Worm (Caenorhabditis elegans) whole organism, early embryonic: ENCODE data around the gene col-78.

Experiments used
- aly-1 ChIP-seq: sonication (generic microtip); optimal IDR thresholded peaks from 2 replicates; lab custom pipeline; 2016; ENCODE audit warnings: missing genetic modification characterization, missing compliant biosample characterization
- ama-1 ChIP-seq: fragments of 150-350 bp; optimal IDR thresholded peaks from 2 replicates; lab custom pipeline; 2014
- ceh-13 ChIP-seq: fragments of 200-800 bp; sonication (Bioruptor generic); optimal IDR thresholded peaks from 2 replicates; lab custom pipeline; 2018; ENCODE audit warnings: mild to moderate bottlenecking, missing genetic modification characterization, missing compliant biosample characterization
- ets-7 ChIP-seq: sonication (generic microtip); optimal IDR thresholded peaks from 2 replicates; lab custom pipeline; 2016; ENCODE audit warnings: missing genotype, missing genetic modification characterization, missing compliant biosample characterization
- flt-1 ChIP-seq: fragments of 200-800 bp; sonication (Bioruptor generic); IDR thresholded peaks from 2 replicates; pipeline ENCODE4 v1.3.6; 2022; ENCODE audit warnings: missing genetic modification characterization, missing compliant biosample characterization
- hmbx-1 ChIP-seq: sonication (generic microtip); optimal IDR thresholded peaks from 2 replicates; lab custom pipeline; 2016; ENCODE audit warnings: mild to moderate bottlenecking, missing genetic modification characterization, missing compliant biosample characterization
- hnd-1 ChIP-seq: sonication (generic microtip); optimal IDR thresholded peaks from 2 replicates; lab custom pipeline; 2016; ENCODE audit warnings: missing genetic modification characterization, missing compliant biosample characterization
- pes-1 ChIP-seq: fragments of 200-800 bp; sonication (Bioruptor generic); IDR thresholded peaks from 2 replicates; pipeline ENCODE4 v1.3.6; 2022; ENCODE audit warnings: missing genetic modification reagents, missing genetic modification characterization, missing compliant biosample characterization
- sea-1 ChIP-seq: fragments of 200-800 bp; sonication (Bioruptor generic); conservative IDR thresholded peaks from 2 replicates; pipeline ENCODE4 v1.3.6; 2022; ENCODE audit warnings: missing genetic modification characterization, missing compliant biosample characterization
- tbx-37 ChIP-seq: fragments of 200-800 bp; sonication (Bioruptor generic); conservative IDR thresholded peaks from 2 replicates; pipeline ENCODE4 v1.3.6; 2022; ENCODE audit warnings: missing genetic modification reagents, missing genetic modification characterization, missing compliant biosample characterization

DNA sequence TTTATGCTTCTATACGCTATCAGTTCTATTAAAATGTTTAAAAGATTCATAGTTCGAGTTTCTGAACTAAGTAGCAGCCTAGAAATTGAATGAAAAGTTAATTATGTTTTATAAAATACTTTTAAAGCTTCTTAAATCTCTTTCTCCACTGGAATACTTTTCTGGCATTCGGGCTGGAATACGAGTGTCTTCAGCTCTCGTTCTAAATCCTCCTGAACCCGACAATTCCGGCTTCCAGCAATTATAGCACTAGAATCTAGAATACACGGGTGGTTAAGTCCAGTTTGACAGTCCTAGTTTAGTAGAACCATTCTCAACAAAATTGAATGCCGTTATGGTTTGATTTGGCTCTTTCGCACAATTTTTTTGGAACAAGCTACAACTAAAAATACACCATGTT is 20.0 kb upstream of the col-78 start:
- TF ChIP-seq hmbx-1 (tag; lab: Kevin White, UChicago) (no peak), sea-1 (no peak), flt-1 (GFP tag; lab: Robert Waterston, UW) (no peak), pes-1 (GFP tag; lab: Robert Waterston, UW) (no peak), hnd-1 (no peak), ama-1 (no peak), ceh-13 (GFP tag; lab: Kevin White, UChicago) (no peak), aly-1 (no peak), ets-7 (tag; lab: Kevin White, UChicago) (no peak), tbx-37 (GFP tag; lab: Robert Waterston, UW) (no peak)
